Fruit fly (Drosophila melanogaster) whole organism, embryonic: ENCODE results near the gene cni.

Source experiments
- Aef1 ChIP-seq: fragments of 200-800 bp; sonication (Bioruptor generic); IDR thresholded peaks from 3 replicates; pipeline ENCODE4 v1.3.6; 2022; ENCODE audit warnings: missing biosample characterization, missing genetic modification characterization
- B-H2 ChIP-seq: fragments of 200-800 bp; sonication (Bioruptor generic); optimal IDR thresholded peaks from 2 replicates; lab custom pipeline; 2018; ENCODE audit warnings: missing biosample characterization, mild to moderate bottlenecking, missing genetic modification characterization
- Bteb2 ChIP-seq: fragments of 200-800 bp; sonication (Bioruptor generic); optimal IDR thresholded peaks from 2 replicates; lab custom pipeline; 2016; ENCODE audit warnings: missing biosample characterization, missing genetic modification characterization
- CG10431 ChIP-seq: fragments of 200-800 bp; sonication (Bioruptor generic); optimal IDR thresholded peaks from 3 replicates; lab custom pipeline; 2018; ENCODE audit warnings: missing biosample characterization, mild to moderate bottlenecking, missing genetic modification characterization
- CG11398 ChIP-seq: fragments of 200-800 bp; sonication (Bioruptor generic); optimal IDR thresholded peaks from 2 replicates; lab custom pipeline; 2016; ENCODE audit warnings: missing biosample characterization, missing genetic modification characterization
- CG12071 ChIP-seq: fragments of 200-800 bp; sonication (Bioruptor generic); optimal IDR thresholded peaks from 3 replicates; lab custom pipeline; 2018; ENCODE audit warnings: missing biosample characterization, mild to moderate bottlenecking, missing genetic modification characterization
- CG14710 ChIP-seq: fragments of 200-800 bp; sonication (Bioruptor generic); optimal IDR thresholded peaks from 3 replicates; lab custom pipeline; 2019; ENCODE audit warnings: missing biosample characterization, mild to moderate bottlenecking, missing genetic modification characterization, moderate library complexity
- CG15514 ChIP-seq: fragments of 200-800 bp; sonication (Bioruptor generic); optimal IDR thresholded peaks from 3 replicates; lab custom pipeline; 2017; ENCODE audit warnings: missing biosample characterization, missing genetic modification characterization, mild to moderate bottlenecking, moderate library complexity, missing genetic modification reagents
- CG16779 ChIP-seq: fragments of 200-800 bp; sonication (Bioruptor generic); IDR thresholded peaks from 2 replicates; pipeline ENCODE4 v1.3.6; 2022; ENCODE audit warnings: missing biosample characterization, missing genetic modification characterization
- CG17612 ChIP-seq: fragments of 200-800 bp; sonication (Bioruptor generic); IDR thresholded peaks from 2 replicates; pipeline ENCODE4 v1.3.6; 2022; ENCODE audit warnings: missing biosample characterization, missing genetic modification characterization
- CG30020 ChIP-seq: fragments of 200-800 bp; optimal IDR thresholded peaks from 2 replicates; lab custom pipeline; 2019; ENCODE audit warnings: missing biosample characterization, mild to moderate bottlenecking, missing genetic modification characterization, moderate library complexity
- CG3726 ChIP-seq: fragments of 200-800 bp; sonication (Bioruptor generic); IDR thresholded peaks from 3 replicates; pipeline ENCODE4, ENCODE4 v1.3.6; 2022; ENCODE audit warnings: missing biosample characterization, missing genetic modification characterization
- CG42726 ChIP-seq: fragments of 200-800 bp; sonication (Bioruptor generic); IDR thresholded peaks from 2 replicates; pipeline ENCODE4 v1.3.6; 2022; ENCODE audit warnings: missing biosample characterization, missing genetic modification characterization; ENCODE audit not compliant: partially characterized antibody
- CG5180 ChIP-seq: fragments of 200-800 bp; sonication (Bioruptor generic); optimal IDR thresholded peaks from 3 replicates; lab custom pipeline; 2017; ENCODE audit warnings: missing biosample characterization, missing genetic modification characterization, mild to moderate bottlenecking, moderate library complexity, missing genetic modification reagents
- CG6791 ChIP-seq: fragments of 200-800 bp; sonication (Bioruptor generic); IDR thresholded peaks from 3 replicates; pipeline ENCODE4 v1.3.6; 2022; ENCODE audit warnings: missing biosample characterization, missing genetic modification characterization; ENCODE audit not compliant: partially characterized antibody
- CG7372 ChIP-seq: fragments of 200-800 bp; sonication (Bioruptor generic); IDR thresholded peaks from 2 replicates; pipeline ENCODE4 v1.3.6; 2022; ENCODE audit warnings: missing biosample characterization, missing genetic modification characterization
- CG8359 ChIP-seq: fragments of 200-800 bp; sonication (Bioruptor generic); optimal IDR thresholded peaks from 2 replicates; lab custom pipeline; 2017; ENCODE audit warnings: missing biosample characterization, mild to moderate bottlenecking, missing genetic modification characterization, borderline replicate concordance
- CG8478 ChIP-seq: fragments of >200 bp; optimal IDR thresholded peaks from 2 replicates; lab custom pipeline; 2018
- CG9817 ChIP-seq: fragments of 200-800 bp; sonication (Bioruptor generic); optimal IDR thresholded peaks from 2 replicates; lab custom pipeline; 2018; ENCODE audit warnings: missing biosample characterization, mild to moderate bottlenecking, missing genetic modification characterization, moderate library complexity
- CTCF ChIP-seq: fragments of 200-800 bp; sonication (Bioruptor generic); optimal IDR thresholded peaks from 2 replicates; lab custom pipeline; 2017; ENCODE audit warnings: missing biosample characterization, mild to moderate bottlenecking, missing genetic modification characterization, moderate library complexity
- Camta ChIP-seq: fragments of 200-800 bp; sonication (Bioruptor generic); optimal IDR thresholded peaks from 2 replicates; lab custom pipeline; 2016; ENCODE audit warnings: missing biosample characterization, missing genetic modification characterization
- Doc3 ChIP-seq: fragments of 200-800 bp; sonication (Bioruptor generic); IDR thresholded peaks from 3 replicates; pipeline ENCODE4 v1.3.6; 2022; ENCODE audit warnings: missing biosample characterization, missing genetic modification characterization; ENCODE audit not compliant: partially characterized antibody
- GATAe ChIP-seq: fragments of 200-800 bp; sonication (Bioruptor generic); conservative IDR thresholded peaks from 2 replicates; pipeline ENCODE4 v1.3.6; 2022; ENCODE audit warnings: missing biosample characterization, missing genetic modification characterization
- HLH4C ChIP-seq: fragments of 200-800 bp; sonication (Bioruptor generic); IDR thresholded peaks from 3 replicates; pipeline ENCODE4 v1.3.6; 2022; ENCODE audit warnings: missing biosample characterization, missing genetic modification characterization; ENCODE audit not compliant: partially characterized antibody
- Hr78 ChIP-seq, 2 experiments: fragments of 200-800 bp in 1 of 2; fragments of >200 bp in 1 of 2; sonication (Bioruptor generic) in 1 of 2; optimal IDR thresholded peaks; 2 replicates each; lab custom pipeline; 2017 to 2019; ENCODE audit warnings: missing biosample characterization in 2 of 2, missing genetic modification characterization in 2 of 2, mild to moderate bottlenecking in 1 of 2, moderate library complexity in 1 of 2
- Pdp1 ChIP-seq, 2 experiments: fragments of 200-800 bp; sonication (Bioruptor generic); optimal IDR thresholded peaks; 3 replicates each; lab custom pipeline; 2016; ENCODE audit warnings: missing biosample characterization in 2 of 2, missing genetic modification characterization in 2 of 2, mild to moderate bottlenecking in 1 of 2, moderate library complexity in 1 of 2
- Sox102F ChIP-seq: fragments of 200-800 bp; sonication (Bioruptor generic); optimal IDR thresholded peaks from 2 replicates; lab custom pipeline; 2018; ENCODE audit warnings: missing biosample characterization, mild to moderate bottlenecking, missing genetic modification characterization, moderate library complexity
- Sry-β ChIP-seq: fragments of 200-800 bp; sonication (Bioruptor generic); optimal IDR thresholded peaks from 2 replicates; lab custom pipeline; 2018; ENCODE audit warnings: missing biosample characterization, mild to moderate bottlenecking, missing genetic modification characterization, moderate library complexity
- Stat92E ChIP-seq, 3 experiments: fragments of >200 bp in 2 of 3; fragments of 200-800 bp in 1 of 3; sonication (Bioruptor generic) in 1 of 3; optimal IDR thresholded peaks; 2 replicates each; lab custom pipeline; 2017 to 2019; ENCODE audit warnings: missing biosample characterization in 3 of 3, missing genetic modification characterization in 3 of 3, mild to moderate bottlenecking in 1 of 3, moderate library complexity in 1 of 3
- Vsx1 ChIP-seq: fragments of 200-800 bp; sonication (Bioruptor generic); optimal IDR thresholded peaks from 2 replicates; lab custom pipeline; 2017; ENCODE audit warnings: missing biosample characterization, mild to moderate bottlenecking, missing genetic modification characterization, missing genetic modification reagents
- btn ChIP-seq: fragments of 200-800 bp; sonication (Bioruptor generic); optimal IDR thresholded peaks from 2 replicates; lab custom pipeline; 2016; ENCODE audit warnings: missing biosample characterization, missing genetic modification characterization
- cato ChIP-seq: fragments of 200-800 bp; sonication (Bioruptor generic); optimal IDR thresholded peaks from 2 replicates; lab custom pipeline; 2016; ENCODE audit warnings: missing biosample characterization, missing genetic modification characterization, borderline replicate concordance
- cg ChIP-seq: fragments of 200-800 bp; sonication (Bioruptor generic); optimal IDR thresholded peaks from 3 replicates; lab custom pipeline; 2019; ENCODE audit warnings: missing biosample characterization, mild to moderate bottlenecking, missing genetic modification characterization, moderate library complexity
- crol ChIP-seq: fragments of 200-800 bp; sonication (Bioruptor generic); IDR thresholded peaks from 2 replicates; pipeline ENCODE4 v1.3.6; 2022; ENCODE audit warnings: missing biosample characterization, missing genetic modification characterization
- dmrt11E ChIP-seq: fragments of 200-800 bp; sonication (Bioruptor generic); optimal IDR thresholded peaks from 3 replicates; lab custom pipeline; 2018; ENCODE audit warnings: missing biosample characterization, mild to moderate bottlenecking, missing genetic modification characterization, moderate library complexity
- ewg ChIP-seq: fragments of 200-800 bp; sonication (Bioruptor generic); optimal IDR thresholded peaks from 3 replicates; lab custom pipeline; 2017; ENCODE audit warnings: mild to moderate bottlenecking, missing biosample characterization, missing genetic modification reagents, missing genetic modification characterization
- gcm2 ChIP-seq: fragments of 200-800 bp; sonication (Bioruptor generic); optimal IDR thresholded peaks from 2 replicates; lab custom pipeline; 2016; ENCODE audit warnings: missing biosample characterization, missing genetic modification characterization
- ind ChIP-seq: fragments of 200-800 bp; sonication (Bioruptor generic); optimal IDR thresholded peaks from 3 replicates; lab custom pipeline; 2016; ENCODE audit warnings: missing biosample characterization, missing genetic modification characterization
- jumu ChIP-seq: fragments of 200-800 bp; sonication (Bioruptor generic); optimal IDR thresholded peaks from 3 replicates; lab custom pipeline; 2016; ENCODE audit warnings: missing biosample characterization, missing genetic modification characterization
- lab ChIP-seq: fragments of 200-800 bp; sonication (Bioruptor generic); optimal IDR thresholded peaks from 3 replicates; lab custom pipeline; 2017; ENCODE audit warnings: missing biosample characterization, missing genetic modification characterization, mild to moderate bottlenecking, moderate library complexity, missing genetic modification reagents
- oc ChIP-seq: fragments of 200-800 bp; sonication (Bioruptor generic); optimal IDR thresholded peaks from 2 replicates; lab custom pipeline; 2018; ENCODE audit warnings: missing biosample characterization, mild to moderate bottlenecking, missing genetic modification characterization, moderate library complexity
- otp ChIP-seq: fragments of 200-800 bp; sonication (Bioruptor generic); IDR thresholded peaks from 3 replicates; pipeline ENCODE4, ENCODE4 v1.3.6; 2022; ENCODE audit warnings: missing biosample characterization, missing genetic modification characterization
- pho ChIP-seq: fragments of 200-800 bp; sonication (Bioruptor generic); optimal IDR thresholded peaks from 2 replicates; lab custom pipeline; 2016; ENCODE audit warnings: missing biosample characterization, missing genetic modification characterization
- sug ChIP-seq: fragments of 200-800 bp; optimal IDR thresholded peaks from 2 replicates; lab custom pipeline; 2019; ENCODE audit warnings: missing biosample characterization, mild to moderate bottlenecking, missing genetic modification characterization, moderate library complexity
- tin ChIP-seq: fragments of 200-800 bp; sonication (Bioruptor generic); optimal IDR thresholded peaks from 3 replicates; lab custom pipeline; 2016; ENCODE audit warnings: missing biosample characterization, missing genetic modification characterization
- tup ChIP-seq: fragments of 200-800 bp; sonication (Bioruptor generic); optimal IDR thresholded peaks from 2 replicates; lab custom pipeline; 2016; ENCODE audit warnings: missing biosample characterization, mild to moderate bottlenecking, missing genetic modification characterization, moderate library complexity
- wek ChIP-seq: fragments of 200-800 bp; sonication (Bioruptor generic); optimal IDR thresholded peaks from 3 replicates; lab custom pipeline; 2018; ENCODE audit warnings: missing biosample characterization, mild to moderate bottlenecking, missing genetic modification characterization, moderate library complexity
- zen ChIP-seq: fragments of 200-800 bp; sonication (Bioruptor generic); optimal IDR thresholded peaks from 3 replicates; lab custom pipeline; 2018; ENCODE audit warnings: missing biosample characterization, mild to moderate bottlenecking, missing genetic modification characterization, moderate library complexity
- zf30C ChIP-seq: fragments of 200-800 bp; sonication (Bioruptor generic); optimal IDR thresholded peaks from 3 replicates; lab custom pipeline; 2018; ENCODE audit warnings: missing biosample characterization, mild to moderate bottlenecking, missing genetic modification characterization

cni gene

DNA sequence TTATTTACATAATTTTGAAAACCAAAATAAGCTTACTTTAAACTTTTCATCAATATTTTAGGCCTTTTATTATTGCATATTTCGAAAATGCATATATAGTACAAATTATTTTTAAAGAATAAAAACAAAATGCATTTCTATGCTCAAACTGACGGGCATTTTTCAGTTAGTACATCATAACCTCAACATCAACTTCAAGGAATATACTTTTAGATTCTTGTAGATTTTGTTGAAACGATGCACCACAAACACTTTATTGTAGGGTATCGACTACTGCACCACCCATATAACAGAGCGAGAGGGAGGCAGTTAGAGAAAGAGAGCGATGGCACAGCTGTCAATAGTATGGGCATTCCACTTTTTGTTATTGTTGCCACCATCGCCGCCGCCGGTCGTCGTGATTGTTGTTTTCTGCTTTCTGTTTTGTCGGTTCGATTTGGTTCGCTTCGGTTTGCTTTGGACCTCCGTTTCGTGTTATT lies 30.7 kb downstream of the cni start (continued):
- TF ChIP-seq tup (GFP tag; lab: Kevin White, UChicago) = peak; percentile 72
- peak; percentile 67 for TF ChIP-seq btn
- peak; percentile 93 for TF ChIP-seq dmrt11E (tag; lab: Kevin White, UChicago)
- TF ChIP-seq CTCF (GFP tag; lab: Kevin White, UChicago) = peak; percentile 63
- TF ChIP-seq sug = peak; percentile 68
- TF ChIP-seq CG3726 (GFP tag; lab: Robert Waterston, UW) = peak; percentile 71; the same call in 2 of the 3 replicates
- TF ChIP-seq CG10431 (GFP tag; lab: Kevin White, UChicago) = peak; percentile 76
- TF ChIP-seq CG42726 (GFP tag; lab: Robert Waterston, UW) = no peak
- no peak for TF ChIP-seq Stat92E (GFP tag; optimal IDR thresholded peaks at IDR 0.05; lab: Kevin White, UChicago)
- no peak for TF ChIP-seq CG16779
- peak; percentile 85 for TF ChIP-seq CG11398 (GFP tag; lab: Kevin White, UChicago)
- peak; percentile 97 for TF ChIP-seq Sox102F (GFP tag; lab: Kevin White, UChicago)
- TF ChIP-seq CG15514 (GFP tag; lab: Kevin White, UChicago) = peak; percentile 52
- peak; percentile 40 for TF ChIP-seq pho (GFP tag; lab: Kevin White, UChicago)
- TF ChIP-seq lab (GFP tag; lab: Kevin White, UChicago) = peak; percentile 84
- TF ChIP-seq zf30C (GFP tag; lab: Kevin White, UChicago) = no peak
- 0 out of 2 replicates have a peak, but pooled peaks have one; percentile 8 for TF ChIP-seq crol (GFP tag; lab: Robert Waterston, UW)
- peak; percentile 62 for TF ChIP-seq CG7372 (GFP tag; lab: Robert Waterston, UW)
- peak; percentile 83 for TF ChIP-seq CG8359 (GFP tag; lab: Kevin White, UChicago)
- TF ChIP-seq CG6791 (GFP tag; lab: Robert Waterston, UW) = no peak; the same call in 2 of the 3 replicates
- peak; percentile 84 for TF ChIP-seq CG5180 (GFP tag; lab: Kevin White, UChicago)
- TF ChIP-seq ewg (GFP tag; lab: Kevin White, UChicago) = peak; percentile 90
- TF ChIP-seq HLH4C = no peak
- TF ChIP-seq Bteb2 (GFP tag; lab: Kevin White, UChicago) = peak; percentile 82
- 0 out of 3 replicates have a peak, but pooled peaks have one; percentile 49 for TF ChIP-seq otp (GFP tag; lab: Robert Waterston, UW)
- peak; percentile 56; the same call in 2 of the 3 replicates for TF ChIP-seq Aef1 (GFP tag; lab: Robert Waterston, UW)
- TF ChIP-seq Pdp1 (GFP tag; optimal IDR thresholded peaks at IDR 0.05; lab: Kevin White, UChicago) = peak; percentile 86 to 91
- TF ChIP-seq oc (tag; lab: Kevin White, UChicago) = peak; percentile 89
- peak; percentile 85 for TF ChIP-seq Vsx1 (GFP tag; lab: Kevin White, UChicago)
- TF ChIP-seq Doc3 (GFP tag; lab: Robert Waterston, UW) = no peak
- TF ChIP-seq CG8478 (lab: Kevin White, UChicago) = no peak
- TF ChIP-seq Hr78 (GFP tag; optimal IDR thresholded peaks at IDR 0.05; lab: Kevin White, UChicago) = peak in 1 of 2 experiments; percentile 87
- TF ChIP-seq CG14710 (tag; lab: Kevin White, UChicago) = peak; percentile 94
- TF ChIP-seq CG17612 = no peak
- peak; percentile 75 for TF ChIP-seq CG30020 (tag; lab: Kevin White, UChicago)
- TF ChIP-seq cato (GFP tag; lab: Kevin White, UChicago) = peak; percentile 90
- TF ChIP-seq zen (tag; lab: Kevin White, UChicago) = peak; percentile 59
- no peak for TF ChIP-seq GATAe
- peak; percentile 87 for TF ChIP-seq CG12071 (GFP tag; lab: Kevin White, UChicago)
- TF ChIP-seq CG9817 (tag; lab: Kevin White, UChicago) = peak; percentile 79
- TF ChIP-seq cg (GFP tag; lab: Kevin White, UChicago) = peak; percentile 66
- peak; percentile 74 for TF ChIP-seq jumu (GFP tag; lab: Kevin White, UChicago)
- peak; percentile 91 for TF ChIP-seq tin (GFP tag; lab: Kevin White, UChicago)
- TF ChIP-seq ind (GFP tag; lab: Kevin White, UChicago) = peak; percentile 92
- TF ChIP-seq gcm2 (GFP tag; lab: Kevin White, UChicago) = peak; percentile 66
- peak; percentile 94 for TF ChIP-seq Camta (GFP tag; lab: Kevin White, UChicago)
- no peak for TF ChIP-seq B-H2 (GFP tag; lab: Kevin White, UChicago)
- peak; percentile 59 for TF ChIP-seq Sry-β (GFP tag; lab: Kevin White, UChicago)
- peak; percentile 91 for TF ChIP-seq wek (GFP tag; lab: Kevin White, UChicago)
